Fruit fly (Drosophila melanogaster) whole organism, embryonic: ENCODE results near the gene Sdhaf3.

ENCODE experiments used
- Abd-B ChIP-seq: fragments of 200-800 bp; sonication (Bioruptor generic); optimal IDR thresholded peaks from 2 replicates; lab custom pipeline; 2018; ENCODE audit warnings: missing biosample characterization, mild to moderate bottlenecking, missing genetic modification characterization, moderate library complexity
- Bdp1 ChIP-seq: fragments of 200-800 bp; sonication (Bioruptor generic); optimal IDR thresholded peaks from 3 replicates; lab custom pipeline; 2016; ENCODE audit warnings: missing biosample characterization, missing genetic modification characterization
- CG10209 ChIP-seq: fragments of 200-800 bp; sonication (Bioruptor generic); optimal IDR thresholded peaks from 3 replicates; lab custom pipeline; 2017; ENCODE audit warnings: missing biosample characterization, mild to moderate bottlenecking, missing genetic modification characterization, missing genetic modification reagents
- CG1024 ChIP-seq: fragments of 200-800 bp; sonication (Bioruptor generic); IDR thresholded peaks from 2 replicates; pipeline ENCODE4 v1.3.6; 2022; ENCODE audit warnings: missing biosample characterization, missing genetic modification characterization
- CG10565 ChIP-seq: fragments of 200-800 bp; sonication (Bioruptor generic); optimal IDR thresholded peaks from 3 replicates; lab custom pipeline; 2016; ENCODE audit warnings: missing biosample characterization, mild to moderate bottlenecking, missing genetic modification characterization
- CG11504 ChIP-seq: fragments of 200-800 bp; sonication (Bioruptor generic); optimal IDR thresholded peaks from 3 replicates; lab custom pipeline; 2019; ENCODE audit warnings: missing biosample characterization, mild to moderate bottlenecking, missing genetic modification characterization, moderate library complexity
- CG14667 ChIP-seq: fragments of 200-800 bp; sonication (Bioruptor generic); IDR thresholded peaks from 2 replicates; pipeline ENCODE4 v1.3.6; 2022; ENCODE audit warnings: missing biosample characterization, missing genetic modification characterization
- CG1792 ChIP-seq: fragments of 200-800 bp; sonication (Bioruptor generic); optimal IDR thresholded peaks from 2 replicates; lab custom pipeline; 2016; ENCODE audit warnings: missing biosample characterization, missing genetic modification characterization
- CG18619 ChIP-seq: fragments of 200-800 bp; sonication (Bioruptor generic); optimal IDR thresholded peaks from 3 replicates; lab custom pipeline; 2017; ENCODE audit warnings: missing biosample characterization, mild to moderate bottlenecking, missing genetic modification characterization
- CG2129 ChIP-seq: fragments of 200-800 bp; sonication (Bioruptor generic); IDR thresholded peaks from 2 replicates; pipeline ENCODE4 v1.3.6; 2022; ENCODE audit warnings: missing biosample characterization, missing genetic modification characterization; ENCODE audit not compliant: partially characterized antibody
- CG31388 ChIP-seq: fragments of 200-800 bp; sonication (Bioruptor generic); optimal IDR thresholded peaks from 2 replicates; lab custom pipeline; 2016; ENCODE audit warnings: missing biosample characterization, missing genetic modification characterization
- CG32532 ChIP-seq: fragments of 200-800 bp; sonication (Bioruptor generic); IDR thresholded peaks from 2 replicates; pipeline ENCODE4 v1.3.6; 2022; ENCODE audit warnings: missing biosample characterization, missing genetic modification characterization
- CG32772 ChIP-seq: fragments of 200-800 bp; sonication (Bioruptor generic); IDR thresholded peaks from 2 replicates; pipeline ENCODE4 v1.3.6; 2022; ENCODE audit warnings: missing biosample characterization, missing genetic modification characterization
- CG33213 ChIP-seq: fragments of 200-800 bp; sonication (Bioruptor generic); optimal IDR thresholded peaks from 3 replicates; lab custom pipeline; 2016; ENCODE audit warnings: missing biosample characterization, missing genetic modification characterization
- CG4854 ChIP-seq: fragments of 200-800 bp; sonication (Bioruptor generic); optimal IDR thresholded peaks from 2 replicates; lab custom pipeline; 2016; ENCODE audit warnings: missing biosample characterization, missing genetic modification characterization, inconsistent platforms
- CG6272 ChIP-seq: fragments of 200-800 bp; sonication (Bioruptor generic); IDR thresholded peaks from 2 replicates; pipeline ENCODE4 v1.3.6; 2022; ENCODE audit warnings: missing biosample characterization, missing genetic modification characterization
- CG9215 ChIP-seq: fragments of 200-800 bp; sonication (Bioruptor generic); IDR thresholded peaks from 2 replicates; pipeline ENCODE4 v1.3.6; 2022; ENCODE audit warnings: missing biosample characterization, missing genetic modification characterization
- D ChIP-seq, 2 experiments: fragments of 200-800 bp in 1 of 2; fragments of >200 bp in 1 of 2; sonication (Bioruptor generic) in 1 of 2; optimal IDR thresholded peaks; 2 replicates in 1 of 2; 3 replicates in 1 of 2; lab custom pipeline; 2017; ENCODE audit warnings: mild to moderate bottlenecking in 1 of 2, missing biosample characterization in 1 of 2, missing genetic modification characterization in 1 of 2, missing genetic modification reagents in 1 of 2
- D19A ChIP-seq: fragments of 200-800 bp; optimal IDR thresholded peaks from 3 replicates; lab custom pipeline; 2019; ENCODE audit warnings: missing biosample characterization, mild to moderate bottlenecking, missing genetic modification characterization, moderate library complexity
- Elba2 ChIP-seq: fragments of 200-800 bp; sonication (Bioruptor generic); optimal IDR thresholded peaks from 3 replicates; lab custom pipeline; 2016; ENCODE audit warnings: missing biosample characterization, missing genetic modification characterization
- Fer2 ChIP-seq: fragments of 200-800 bp; sonication (Bioruptor generic); optimal IDR thresholded peaks from 2 replicates; lab custom pipeline; 2018; ENCODE audit warnings: missing biosample characterization, mild to moderate bottlenecking, missing genetic modification characterization, moderate library complexity
- NK7.1 ChIP-seq: fragments of 200-800 bp; sonication (Bioruptor generic); optimal IDR thresholded peaks from 3 replicates; lab custom pipeline; 2016; ENCODE audit warnings: missing biosample characterization, missing genetic modification characterization
- Pdp1 ChIP-seq, 2 experiments: fragments of 200-800 bp; sonication (Bioruptor generic); optimal IDR thresholded peaks; 3 replicates each; lab custom pipeline; 2016; ENCODE audit warnings: missing biosample characterization in 2 of 2, missing genetic modification characterization in 2 of 2, mild to moderate bottlenecking in 1 of 2, moderate library complexity in 1 of 2
- Ptx1 ChIP-seq: fragments of 200-800 bp; sonication (Bioruptor generic); IDR thresholded peaks from 2 replicates; pipeline ENCODE4 v1.3.6; 2022; ENCODE audit warnings: missing biosample characterization, missing genetic modification characterization
- Sox102F ChIP-seq: fragments of 200-800 bp; sonication (Bioruptor generic); optimal IDR thresholded peaks from 2 replicates; lab custom pipeline; 2018; ENCODE audit warnings: missing biosample characterization, mild to moderate bottlenecking, missing genetic modification characterization, moderate library complexity
- Usf ChIP-seq: fragments of 200-800 bp; sonication (Bioruptor generic); optimal IDR thresholded peaks from 2 replicates; lab custom pipeline; 2017; ENCODE audit warnings: missing genotype, missing biosample characterization, missing genetic modification characterization
- ara ChIP-seq: fragments of 200-800 bp; sonication (Bioruptor generic); IDR thresholded peaks from 2 replicates; pipeline ENCODE4 v1.3.6; 2022; ENCODE audit warnings: missing biosample characterization, missing genetic modification characterization
- bsh ChIP-seq, 2 experiments: fragments of 200-800 bp; sonication (Bioruptor generic); optimal IDR thresholded peaks; 2 replicates each; lab custom pipeline; 2017 to 2018; ENCODE audit warnings: mild to moderate bottlenecking in 2 of 2, missing biosample characterization in 2 of 2, missing genetic modification characterization in 2 of 2, moderate library complexity in 1 of 2
- cas ChIP-seq: fragments of 200-800 bp; sonication (Bioruptor generic); IDR thresholded peaks from 2 replicates; pipeline ENCODE4 v1.3.6; 2022; ENCODE audit warnings: missing biosample characterization, missing genetic modification characterization
- ci ChIP-seq: fragments of 200-800 bp; sonication (Bioruptor generic); IDR thresholded peaks from 3 replicates; pipeline ENCODE4 v1.3.6; 2022; ENCODE audit warnings: missing biosample characterization, missing genetic modification characterization
- crp ChIP-seq, 2 experiments: fragments of 200-800 bp; sonication (Bioruptor generic); optimal IDR thresholded peaks; 2 replicates in 1 of 2; 3 replicates in 1 of 2; lab custom pipeline; 2017; ENCODE audit warnings: missing biosample characterization in 2 of 2, missing genetic modification characterization in 2 of 2, mild to moderate bottlenecking in 1 of 2, moderate library complexity in 1 of 2
- dimm ChIP-seq: fragments of 200-800 bp; sonication (Bioruptor generic); IDR thresholded peaks from 2 replicates; pipeline ENCODE4 v1.3.6; 2022; ENCODE audit warnings: missing biosample characterization, missing genetic modification characterization
- ems ChIP-seq: fragments of 200-800 bp; sonication (Bioruptor generic); optimal IDR thresholded peaks from 3 replicates; lab custom pipeline; 2016; ENCODE audit warnings: missing biosample characterization, missing genetic modification characterization
- en ChIP-seq: fragments of 200-800 bp; sonication (Bioruptor generic); optimal IDR thresholded peaks from 2 replicates; lab custom pipeline; 2016; ENCODE audit warnings: missing biosample characterization, missing genetic modification characterization
- ftz-f1 ChIP-seq: fragments of 200-800 bp; sonication (Bioruptor generic); optimal IDR thresholded peaks from 2 replicates; lab custom pipeline; 2016; ENCODE audit warnings: missing biosample characterization, missing genetic modification characterization
- gcm2 ChIP-seq: fragments of 200-800 bp; sonication (Bioruptor generic); optimal IDR thresholded peaks from 2 replicates; lab custom pipeline; 2016; ENCODE audit warnings: missing biosample characterization, missing genetic modification characterization
- grn ChIP-seq: fragments of 200-800 bp; sonication (Bioruptor generic); optimal IDR thresholded peaks from 3 replicates; lab custom pipeline; 2017; ENCODE audit warnings: missing biosample characterization, missing genetic modification characterization
- ham ChIP-seq: fragments of 200-800 bp; sonication (Bioruptor generic); IDR thresholded peaks from 2 replicates; pipeline ENCODE4 v1.3.6; 2022; ENCODE audit warnings: missing biosample characterization, missing genetic modification characterization
- hkb ChIP-seq, 2 experiments: fragments of 200-800 bp in 1 of 2; fragments of >200 bp in 1 of 2; sonication (Bioruptor generic) in 1 of 2; IDR thresholded peaks in 1 of 2; optimal IDR thresholded peaks in 1 of 2; 2 replicates each; pipeline versions ENCODE4 v1.3.6 to Lab custom; 2017 to 2022; ENCODE audit warnings: missing biosample characterization in 1 of 2, missing genetic modification characterization in 1 of 2
- maf-S ChIP-seq: fragments of 200-800 bp; sonication (Bioruptor generic); optimal IDR thresholded peaks from 2 replicates; lab custom pipeline; 2016; ENCODE audit warnings: missing biosample characterization, missing genetic modification characterization
- mam ChIP-seq: fragments of 200-800 bp; sonication (Bioruptor generic); optimal IDR thresholded peaks from 3 replicates; lab custom pipeline; 2016; ENCODE audit warnings: missing biosample characterization, missing genetic modification characterization
- pho ChIP-seq: fragments of 200-800 bp; sonication (Bioruptor generic); optimal IDR thresholded peaks from 2 replicates; lab custom pipeline; 2016; ENCODE audit warnings: missing biosample characterization, missing genetic modification characterization
- salm ChIP-seq: fragments of 200-800 bp; sonication (Bioruptor generic); optimal IDR thresholded peaks from 2 replicates; lab custom pipeline; 2018; ENCODE audit warnings: missing biosample characterization, mild to moderate bottlenecking, missing genetic modification characterization
- sc ChIP-seq, 3 experiments: fragments of >200 bp in 2 of 3; fragments of 200-800 bp in 1 of 3; sonication (Bioruptor generic) in 1 of 3; optimal IDR thresholded peaks; 2 replicates in 2 of 3; 3 replicates in 1 of 3; lab custom pipeline; 2017; ENCODE audit warnings: mild to moderate bottlenecking in 1 of 3, missing biosample characterization in 1 of 3, missing genetic modification characterization in 1 of 3, missing genetic modification reagents in 1 of 3
- sisA ChIP-seq: fragments of 200-800 bp; sonication (Bioruptor generic); IDR thresholded peaks from 2 replicates; pipeline ENCODE4 v1.3.6; 2022; ENCODE audit warnings: missing biosample characterization, missing genetic modification characterization
- sob ChIP-seq: fragments of 200-800 bp; sonication (Bioruptor generic); IDR thresholded peaks from 2 replicates; pipeline ENCODE4 v1.3.6; 2022; ENCODE audit warnings: missing biosample characterization, missing genetic modification characterization
- tna ChIP-seq: fragments of 200-800 bp; sonication (Bioruptor generic); IDR thresholded peaks from 2 replicates; pipeline ENCODE4 v1.3.6; 2022; ENCODE audit warnings: missing biosample characterization, missing genetic modification characterization; ENCODE audit not compliant: partially characterized antibody
- tx ChIP-seq: fragments of 200-800 bp; sonication (Bioruptor generic); optimal IDR thresholded peaks from 2 replicates; lab custom pipeline; 2016; ENCODE audit warnings: missing biosample characterization, missing genetic modification characterization
- wor ChIP-seq: fragments of 200-800 bp; sonication (Bioruptor generic); IDR thresholded peaks from 2 replicates; pipeline ENCODE4 v1.3.6; 2022; ENCODE audit warnings: missing biosample characterization, missing genetic modification characterization

Sdhaf3 gene

dm6 chr3R:16524178-16524577, 41.9 kb upstream of the Sdhaf3 start (continued):
- TF ChIP-seq CG32532 (0 out of 2 replicates have a peak, but pooled peaks have one; percentile 4), mam (GFP tag; lab: Kevin White, UChicago) (peak; percentile 14), CG31388 (GFP tag; lab: Kevin White, UChicago) (peak; percentile 16), tna (GFP tag; lab: Robert Waterston, UW) (no peak), CG6272 (GFP tag; lab: Robert Waterston, UW) (peak; percentile 40; the same call in 1 of the 2 replicates), Pdp1 (GFP tag; optimal IDR thresholded peaks at IDR 0.05; lab: Kevin White, UChicago) (peak in 1 of 2 experiments; percentile 44), D19A (peak; percentile 89), CG14667 (GFP tag; lab: Robert Waterston, UW) (peak; percentile 52; the same call in 1 of the 2 replicates), CG32772 (GFP tag; lab: Robert Waterston, UW) (peak; percentile 76), wor (GFP tag; lab: Robert Waterston, UW) (peak; percentile 71), gcm2 (GFP tag; lab: Kevin White, UChicago) (no peak), CG18619 (GFP tag; lab: Kevin White, UChicago) (no peak), CG1024 (peak; percentile 83), sc (optimal IDR thresholded peaks at IDR 0.05; lab: Kevin White, UChicago) (no peak), sc (GFP tag; optimal IDR thresholded peaks at IDR 0.05; lab: Kevin White, UChicago) (peak; percentile 14), Fer2 (tag; lab: Kevin White, UChicago) (no peak), bsh (GFP tag; optimal IDR thresholded peaks at IDR 0.05; lab: Kevin White, UChicago) (peak in 1 of 2 experiments; percentile 86), hkb (optimal IDR thresholded peaks at IDR 0.05; lab: Kevin White, UChicago) (no peak), hkb (GFP tag; IDR thresholded peaks at IDR 0.05; lab: Robert Waterston, UW) (peak; percentile 94), Usf (GFP tag; lab: Kevin White, UChicago) (no peak), CG1792 (GFP tag; lab: Kevin White, UChicago) (peak; percentile 42), pho (GFP tag; lab: Kevin White, UChicago) (no peak), sob (GFP tag; lab: Robert Waterston, UW) (peak; percentile 54; the same call in 1 of the 2 replicates), grn (no peak), cas (GFP tag; lab: Robert Waterston, UW) (no peak), en (no peak), maf-S (no peak), dimm (GFP tag; lab: Robert Waterston, UW) (peak; percentile 55; the same call in 1 of the 2 replicates), Sox102F (GFP tag; lab: Kevin White, UChicago) (peak; percentile 86), CG10565 (GFP tag; lab: Kevin White, UChicago) (no peak), Ptx1 (peak; percentile 76), Bdp1 (GFP tag; lab: Kevin White, UChicago) (no peak), Elba2 (no peak), CG2129 (GFP tag; lab: Robert Waterston, UW) (no peak), tx (GFP tag; lab: Kevin White, UChicago) (no peak), ci (peak; percentile 91), sisA (GFP tag; lab: Robert Waterston, UW) (peak; percentile 95), CG11504 (tag; lab: Kevin White, UChicago) (peak; percentile 89), ems (GFP tag; lab: Kevin White, UChicago) (peak; percentile 51), Abd-B (GFP tag; lab: Kevin White, UChicago) (peak; percentile 35), crp (GFP tag; optimal IDR thresholded peaks at IDR 0.05; lab: Kevin White, UChicago) (no peak), ftz-f1 (GFP tag; lab: Kevin White, UChicago) (no peak), CG10209 (GFP tag; lab: Kevin White, UChicago) (no peak), NK7.1 (GFP tag; lab: Kevin White, UChicago) (peak; percentile 32), CG9215 (GFP tag; lab: Robert Waterston, UW) (peak; percentile 13; the same call in 1 of the 2 replicates), ham (GFP tag; lab: Robert Waterston, UW) (no peak), ara (GFP tag; lab: Robert Waterston, UW) (peak; percentile 91), CG4854 (no peak), D (optimal IDR thresholded peaks at IDR 0.05; lab: Kevin White, UChicago) (no peak), D (GFP tag; optimal IDR thresholded peaks at IDR 0.05; lab: Kevin White, UChicago) (peak; percentile 65), CG33213 (no peak), salm (peak; percentile 72)
